Fruit fly (Drosophila melanogaster): ENCODE data around the gene eIF4G1.

eIF4G1 gene

DNA sequence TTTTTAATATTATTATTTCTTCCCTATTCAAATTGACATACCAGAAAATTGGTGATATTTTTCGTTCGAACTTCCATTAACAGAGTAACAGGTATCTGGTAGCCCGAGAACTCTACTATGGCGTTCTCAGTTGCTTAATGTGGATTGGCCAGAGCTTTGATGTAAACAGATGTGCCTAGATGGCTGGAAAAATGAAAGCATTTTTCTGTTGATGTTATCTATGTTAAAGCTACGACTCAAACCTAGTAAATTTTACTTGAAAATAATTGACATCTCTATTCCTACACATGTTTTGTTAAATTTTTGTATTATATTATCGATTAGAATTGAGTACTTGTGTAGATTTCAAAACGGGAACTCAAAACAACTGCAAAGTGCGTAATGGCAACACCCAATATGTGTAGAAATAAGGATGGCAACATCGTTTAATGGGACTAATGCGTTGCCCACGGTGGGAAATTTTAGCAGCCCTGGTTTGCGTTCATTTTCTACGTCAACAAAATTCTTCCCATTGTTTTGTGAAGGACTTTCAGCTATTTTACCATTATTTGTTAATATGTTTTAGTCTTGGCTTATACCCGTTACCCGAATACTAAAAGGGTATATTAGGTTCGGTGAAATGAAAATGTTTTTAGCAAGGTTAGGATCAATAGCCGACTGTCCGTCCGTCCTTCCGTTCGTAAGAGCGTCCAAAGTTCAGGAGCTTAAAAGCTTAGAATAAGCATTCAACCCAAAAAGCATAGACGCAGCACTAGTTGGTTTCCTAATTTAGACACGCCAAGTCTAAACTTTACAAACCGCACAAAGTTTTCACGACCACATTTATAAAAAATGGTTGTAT, 49.3 kb upstream of the eIF4G1 start (continued):
- TF ChIP-seq CG12236 (GFP tag; optimal IDR thresholded peaks at IDR 0.05) (peak; percentile 23), z (GFP tag; IDR thresholded peaks at IDR 0.05) (no peak), CG18476 (GFP tag; optimal IDR thresholded peaks at IDR 0.05) (no peak), CG4617 (GFP tag; optimal IDR thresholded peaks at IDR 0.05; ENCODE audit: borderline replicate concordance) (no peak), CG7839 (tag; optimal IDR thresholded peaks at IDR 0.05) (no peak), CG13624 (GFP tag; optimal IDR thresholded peaks at IDR 0.05) (no peak), Mes4 (GFP tag; optimal IDR thresholded peaks at IDR 0.05) (no peak), Chrac-16 (GFP tag; optimal IDR thresholded peaks at IDR 0.05) (peak; percentile 40), CG9215 (GFP tag; IDR thresholded peaks at IDR 0.05) (no peak), CG15696 (tag; optimal IDR thresholded peaks at IDR 0.05) (peak; percentile 9), CG17568 (GFP tag; optimal IDR thresholded peaks at IDR 0.05) (no peak), CG3995 (GFP tag; optimal IDR thresholded peaks at IDR 0.05) (no peak), CG8478 (optimal IDR thresholded peaks at IDR 0.05) (no peak), CG9817 (tag; optimal IDR thresholded peaks at IDR 0.05) (no peak), pb (GFP tag; optimal IDR thresholded peaks at IDR 0.05) (no peak), bigmax (GFP tag; optimal IDR thresholded peaks at IDR 0.05) (peak; percentile 27), zen2 (GFP tag; IDR thresholded peaks at IDR 0.05; ENCODE audit: partially characterized antibody) (no peak), lab (GFP tag; optimal IDR thresholded peaks at IDR 0.05) (no peak), hbn (GFP tag; IDR thresholded peaks at IDR 0.05; ENCODE audit: partially characterized antibody) (no peak), gsb-n (tag; optimal IDR thresholded peaks at IDR 0.05) (peak; percentile 29), CG7963 (GFP tag; IDR thresholded peaks at IDR 0.05; ENCODE audit: partially characterized antibody) (peak; percentile 63; the same call in 1 of the 3 replicates), CG11504 (tag; optimal IDR thresholded peaks at IDR 0.05) (no peak), tin (GFP tag; optimal IDR thresholded peaks at IDR 0.05) (peak; percentile 12), E2f1 (GFP tag; IDR thresholded peaks at IDR 0.05) (no peak), CG4328 (GFP tag; optimal IDR thresholded peaks at IDR 0.05) (no peak), CG9437 (GFP tag; optimal IDR thresholded peaks at IDR 0.05) (no peak), cad (GFP tag; optimal IDR thresholded peaks at IDR 0.05) (no peak), ato (GFP tag; IDR thresholded peaks at IDR 0.05; ENCODE audit: partially characterized antibody) (peak; percentile 87), CG2129 (GFP tag; IDR thresholded peaks at IDR 0.05; ENCODE audit: partially characterized antibody) (no peak), CG11093 (GFP tag; IDR thresholded peaks at IDR 0.05) (no peak), CG2889 (GFP tag; IDR thresholded peaks at IDR 0.05) (no peak), HLH3B (GFP tag; IDR thresholded peaks at IDR 0.05) (no peak), CG4820 (GFP tag; optimal IDR thresholded peaks at IDR 0.05) (no peak), az2 (GFP tag; optimal IDR thresholded peaks at IDR 0.05) (peak; percentile 28), CG34224 (GFP tag; IDR thresholded peaks at IDR 0.05; ENCODE audit: partially characterized antibody) (peak; percentile 39; the same call in 1 of the 3 replicates), schlank (tag; optimal IDR thresholded peaks at IDR 0.05) (no peak), onecut (GFP tag; IDR thresholded peaks at IDR 0.05) (peak; percentile 89), Elba2 (GFP tag; optimal IDR thresholded peaks at IDR 0.05) (no peak), toy (GFP tag; IDR thresholded peaks at IDR 0.05) (no peak), Ada2b (GFP tag; IDR thresholded peaks at IDR 0.05) (no peak), CG31388 (GFP tag; optimal IDR thresholded peaks at IDR 0.05) (no peak), Tbp (GFP tag; optimal IDR thresholded peaks at IDR 0.05) (no peak), oc (tag; optimal IDR thresholded peaks at IDR 0.05) (no peak), bab2 (GFP tag; optimal IDR thresholded peaks at IDR 0.05) (peak; percentile 13), NC2α (GFP tag; optimal IDR thresholded peaks at IDR 0.05) (peak; percentile 10), sima (GFP tag; optimal IDR thresholded peaks at IDR 0.05) (no peak), Hand (GFP tag; optimal IDR thresholded peaks at IDR 0.05) (no peak), dati (GFP tag; IDR thresholded peaks at IDR 0.05) (no peak), Optix (GFP tag; IDR thresholded peaks at IDR 0.05) (no peak), klu (GFP tag; IDR thresholded peaks at IDR 0.05) (no peak)
